Fruit fly (Drosophila melanogaster): ENCODE data around the gene comm2.

dm6 chr3L:15657290-15657689 is 42.4 kb downstream of the comm2 start, which contains the start of the genes Eig71Ef and Eig71Eg:
- TF ChIP-seq h (optimal IDR thresholded peaks at IDR 0.05), result no peak
- no peak for TF ChIP-seq psq (optimal IDR thresholded peaks at IDR 0.05)
- no peak for TF ChIP-seq Sin3A (optimal IDR thresholded peaks at IDR 0.05)
